Fruit fly (Drosophila melanogaster): Measurements from ENCODE around the gene Iml1.

Iml1 gene

DNA sequence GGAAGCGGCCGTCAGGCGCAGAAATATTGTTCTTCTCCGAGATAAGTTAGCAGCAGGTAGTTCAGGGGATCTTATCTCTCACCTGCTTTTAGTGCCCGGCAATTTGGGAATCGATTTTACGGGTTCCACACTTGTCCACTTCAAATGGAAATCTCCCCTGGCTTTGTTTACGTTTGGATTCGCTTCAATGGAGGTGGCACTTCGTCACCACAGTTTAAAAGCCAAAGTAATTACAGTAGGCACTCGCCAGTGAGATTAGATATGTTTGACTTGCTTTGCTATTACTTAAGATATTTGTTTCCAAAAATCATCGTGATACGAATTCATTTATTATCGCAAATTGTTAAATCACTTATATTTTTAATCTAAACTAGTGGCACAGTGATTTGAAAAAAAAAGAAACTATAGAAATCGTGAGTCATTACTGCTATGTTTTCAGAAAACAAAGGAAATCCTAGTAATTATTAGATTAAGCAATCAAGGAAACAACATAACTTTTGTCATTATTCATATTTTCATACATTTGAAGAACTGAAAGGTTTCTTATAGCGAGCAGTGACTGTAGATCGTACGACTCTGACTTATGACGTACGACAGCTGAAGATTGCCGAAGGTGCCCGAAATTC is 14.6 kb upstream of the Iml1 start (continued):
- TF ChIP-seq CG2678 (tag; optimal IDR thresholded peaks at IDR 0.05) (peak; percentile 84), CG14667 (GFP tag; IDR thresholded peaks at IDR 0.05) (no peak), CG1647 (GFP tag; optimal IDR thresholded peaks at IDR 0.05) (peak; percentile 20), pho (GFP tag; optimal IDR thresholded peaks at IDR 0.05) (peak; percentile 66), Hmr (GFP tag; optimal IDR thresholded peaks at IDR 0.05) (peak; percentile 72), CG18599 (GFP tag; optimal IDR thresholded peaks at IDR 0.05) (peak; percentile 81), HLH54F (GFP tag; optimal IDR thresholded peaks at IDR 0.05) (peak; percentile 50), slou (GFP tag; optimal IDR thresholded peaks at IDR 0.05) (no peak), Hey (tag; optimal IDR thresholded peaks at IDR 0.05) (peak; percentile 24), BEAF-32 (GFP tag; optimal IDR thresholded peaks at IDR 0.05) (no peak), amos (GFP tag; IDR thresholded peaks at IDR 0.05; ENCODE audit: partially characterized antibody) (no peak), CG5953 (GFP tag; IDR thresholded peaks at IDR 0.05) (no peak), CG1529 (GFP tag; optimal IDR thresholded peaks at IDR 0.05) (no peak), nom (GFP tag; optimal IDR thresholded peaks at IDR 0.05) (no peak), Asciz (GFP tag; optimal IDR thresholded peaks at IDR 0.05) (no peak), Dll (GFP tag; IDR thresholded peaks at IDR 0.05; ENCODE audit: partially characterized antibody) (no peak), her (GFP tag; optimal IDR thresholded peaks at IDR 0.05) (peak; percentile 38), ttk (GFP tag; IDR thresholded peaks at IDR 0.05) (0 out of 2 replicates have a peak, but pooled peaks have one; percentile 22), CG2199 (GFP tag; IDR thresholded peaks at IDR 0.05) (no peak), crp (GFP tag; optimal IDR thresholded peaks at IDR 0.05) (no peak), hth (optimal IDR thresholded peaks at IDR 0.05) (no peak), yki (optimal IDR thresholded peaks at IDR 0.05) (no peak), CG7839 (tag; optimal IDR thresholded peaks at IDR 0.05) (peak; percentile 79), tna (GFP tag; IDR thresholded peaks at IDR 0.05; ENCODE audit: partially characterized antibody) (no peak), Dref (GFP tag; IDR thresholded peaks at IDR 0.05) (no peak), YL-1 (GFP tag; optimal IDR thresholded peaks at IDR 0.05) (no peak), shn (GFP tag; optimal IDR thresholded peaks at IDR 0.05) (peak; percentile 64), CG4854 (GFP tag; optimal IDR thresholded peaks at IDR 0.05) (peak; percentile 42), dpn (GFP tag; optimal IDR thresholded peaks at IDR 0.05) (peak; percentile 64), slbo (GFP tag; IDR thresholded peaks at IDR 0.05) (peak; percentile 73), fd64A (GFP tag; optimal IDR thresholded peaks at IDR 0.05) (no peak), CG11085 (GFP tag; IDR thresholded peaks at IDR 0.05) (0 out of 2 replicates have a peak, but pooled peaks have one; percentile 9), CG8478 (optimal IDR thresholded peaks at IDR 0.05) (no peak), CG12942 (GFP tag; optimal IDR thresholded peaks at IDR 0.05) (no peak), ase (GFP tag; IDR thresholded peaks at IDR 0.05) (no peak), CG11723 (GFP tag; optimal IDR thresholded peaks at IDR 0.05) (peak; percentile 19), CG31388 (GFP tag; optimal IDR thresholded peaks at IDR 0.05) (no peak), C15 (GFP tag; IDR thresholded peaks at IDR 0.05) (no peak), Ets65A (GFP tag) (peak; percentile 95), CG34224 (GFP tag; IDR thresholded peaks at IDR 0.05; ENCODE audit: partially characterized antibody) (no peak), sr (GFP tag; IDR thresholded peaks at IDR 0.05) (no peak), Fer3 (tag; optimal IDR thresholded peaks at IDR 0.05) (peak; percentile 65), jumu (GFP tag; optimal IDR thresholded peaks at IDR 0.05) (no peak), CG18011 (GFP tag; optimal IDR thresholded peaks at IDR 0.05) (no peak), sd (tag; optimal IDR thresholded peaks at IDR 0.05) (no peak), Rfx (GFP tag; IDR thresholded peaks at IDR 0.05) (peak; percentile 54; the same call in 1 of the 2 replicates), CG6654 (GFP tag; optimal IDR thresholded peaks at IDR 0.05) (peak; percentile 3), Sry-δ (GFP tag; optimal IDR thresholded peaks at IDR 0.05) (no peak), Lhr (GFP tag; optimal IDR thresholded peaks at IDR 0.05) (no peak), CG11695 (GFP tag; IDR thresholded peaks at IDR 0.05) (0 out of 3 replicates have a peak, but pooled peaks have one; percentile 35), CG17385 (GFP tag; optimal IDR thresholded peaks at IDR 0.05) (peak; percentile 70)

Measured in whole organism, embryonic.